Fruit fly (Drosophila melanogaster) whole organism, embryonic: ENCODE results near the gene serp.

Experiments
- ATbp ChIP-seq: fragments of 200-800 bp; sonication (Bioruptor generic); optimal IDR thresholded peaks from 2 replicates; lab custom pipeline; 2017; ENCODE audit warnings: missing biosample characterization, mild to moderate bottlenecking, missing genetic modification characterization, missing genetic modification reagents
- C15 ChIP-seq: fragments of 200-800 bp; sonication (Bioruptor generic); IDR thresholded peaks from 3 replicates; pipeline ENCODE4 v1.3.6; 2022; ENCODE audit warnings: missing biosample characterization, missing genetic modification characterization
- CG11085 ChIP-seq: fragments of 200-800 bp; sonication (Bioruptor generic); IDR thresholded peaks from 2 replicates; pipeline ENCODE4 v1.3.6; 2022; ENCODE audit warnings: missing biosample characterization, missing genetic modification characterization
- CG16815 ChIP-seq: fragments of 200-800 bp; sonication (Bioruptor generic); optimal IDR thresholded peaks from 3 replicates; lab custom pipeline; 2017; ENCODE audit warnings: missing biosample characterization, mild to moderate bottlenecking, missing genetic modification characterization
- CG17359 ChIP-seq: fragments of 200-800 bp; sonication (Bioruptor generic); optimal IDR thresholded peaks from 3 replicates; lab custom pipeline; 2018; ENCODE audit warnings: missing biosample characterization, mild to moderate bottlenecking, missing genetic modification characterization, moderate library complexity
- CG18011 ChIP-seq: fragments of 200-800 bp; sonication (Bioruptor generic); optimal IDR thresholded peaks from 2 replicates; lab custom pipeline; 2017; ENCODE audit warnings: missing biosample characterization, missing genetic modification characterization, mild to moderate bottlenecking, moderate library complexity, missing genotype
- CG2120 ChIP-seq: fragments of 200-800 bp; sonication (Bioruptor generic); optimal IDR thresholded peaks from 3 replicates; lab custom pipeline; 2016; ENCODE audit warnings: missing biosample characterization, missing genetic modification characterization
- CG2678 ChIP-seq: fragments of 200-800 bp; sonication (Bioruptor generic); optimal IDR thresholded peaks from 3 replicates; lab custom pipeline; 2019; ENCODE audit warnings: missing biosample characterization, mild to moderate bottlenecking, missing genetic modification characterization, moderate library complexity
- CG34422 ChIP-seq: fragments of 200-800 bp; sonication (Bioruptor generic); IDR thresholded peaks from 3 replicates; pipeline ENCODE4 v1.3.6; 2022; ENCODE audit warnings: missing biosample characterization, missing genetic modification characterization
- CG4328 ChIP-seq: fragments of 200-800 bp; sonication (Bioruptor generic); optimal IDR thresholded peaks from 3 replicates; lab custom pipeline; 2017; ENCODE audit warnings: missing biosample characterization, missing genetic modification reagents, missing genetic modification characterization
- CG4707 ChIP-seq: fragments of 200-800 bp; sonication (Bioruptor generic); optimal IDR thresholded peaks from 2 replicates; lab custom pipeline; 2018; ENCODE audit warnings: missing biosample characterization, mild to moderate bottlenecking, missing genetic modification characterization, moderate library complexity
- CG7987 ChIP-seq: fragments of 200-800 bp; sonication (Bioruptor generic); optimal IDR thresholded peaks from 2 replicates; lab custom pipeline; 2018; ENCODE audit warnings: missing biosample characterization, mild to moderate bottlenecking, missing genetic modification characterization, moderate library complexity
- CG8290 ChIP-seq, 3 experiments: fragments of 200-800 bp; sonication (Bioruptor generic); optimal IDR thresholded peaks; 2 replicates each; lab custom pipeline; 2016 to 2019; ENCODE audit warnings: missing biosample characterization in 3 of 3, missing genetic modification characterization in 3 of 3, mild to moderate bottlenecking in 2 of 3, moderate library complexity in 1 of 3
- CG8924 ChIP-seq: fragments of 200-800 bp; optimal IDR thresholded peaks from 3 replicates; lab custom pipeline; 2019; ENCODE audit warnings: missing biosample characterization, mild to moderate bottlenecking, missing genetic modification characterization, moderate library complexity
- Chrac-16 ChIP-seq: fragments of 200-800 bp; sonication (Bioruptor generic); optimal IDR thresholded peaks from 3 replicates; lab custom pipeline; 2016; ENCODE audit warnings: missing biosample characterization, missing genetic modification characterization
- Dbx ChIP-seq: fragments of 200-800 bp; sonication (Bioruptor generic); IDR thresholded peaks from 3 replicates; pipeline ENCODE4 v1.3.6; 2022; ENCODE audit warnings: missing biosample characterization, missing genetic modification characterization
- Drgx ChIP-seq: fragments of 200-800 bp; sonication (Bioruptor generic); IDR thresholded peaks from 2 replicates; pipeline ENCODE4 v1.3.6; 2022; ENCODE audit warnings: missing biosample characterization, missing genetic modification characterization
- E2f1 ChIP-seq: fragments of 200-800 bp; sonication (Bioruptor generic); IDR thresholded peaks from 2 replicates; pipeline ENCODE4 v1.3.6; 2022; ENCODE audit warnings: missing biosample characterization, missing genetic modification characterization
- E2f2 ChIP-seq: fragments of 200-800 bp; sonication (Bioruptor generic); IDR thresholded peaks from 2 replicates; pipeline ENCODE4 v1.3.6; 2022; ENCODE audit warnings: missing biosample characterization, missing genetic modification characterization
- Ets65A ChIP-seq: fragments of 200-800 bp; sonication (Bioruptor generic); peaks from one replicate; lab custom pipeline; 2016; ENCODE audit warnings: missing biosample characterization, missing genetic modification characterization
- Fer2 ChIP-seq: fragments of 200-800 bp; sonication (Bioruptor generic); optimal IDR thresholded peaks from 2 replicates; lab custom pipeline; 2018; ENCODE audit warnings: missing biosample characterization, mild to moderate bottlenecking, missing genetic modification characterization, moderate library complexity
- HLH4C ChIP-seq: fragments of 200-800 bp; sonication (Bioruptor generic); IDR thresholded peaks from 3 replicates; pipeline ENCODE4 v1.3.6; 2022; ENCODE audit warnings: missing biosample characterization, missing genetic modification characterization; ENCODE audit not compliant: partially characterized antibody
- Scr ChIP-seq: fragments of 200-800 bp; sonication (Bioruptor generic); IDR thresholded peaks from 2 replicates; pipeline ENCODE4 v1.3.6; 2022; ENCODE audit warnings: missing biosample characterization, missing genetic modification characterization; ENCODE audit not compliant: partially characterized antibody
- Sin3A ChIP-seq: fragments of >200 bp; optimal IDR thresholded peaks from 2 replicates; lab custom pipeline; 2018
- Sox102F ChIP-seq: fragments of 200-800 bp; sonication (Bioruptor generic); optimal IDR thresholded peaks from 2 replicates; lab custom pipeline; 2018; ENCODE audit warnings: missing biosample characterization, mild to moderate bottlenecking, missing genetic modification characterization, moderate library complexity
- da ChIP-seq: fragments of 200-800 bp; sonication (Bioruptor generic); optimal IDR thresholded peaks from 2 replicates; lab custom pipeline; 2016; ENCODE audit warnings: missing biosample characterization, missing genetic modification characterization
- dati ChIP-seq: fragments of 200-800 bp; sonication (Bioruptor generic); IDR thresholded peaks from 2 replicates; pipeline ENCODE4 v1.3.6; 2022; ENCODE audit warnings: missing biosample characterization, missing genetic modification characterization
- fd102C ChIP-seq: fragments of 200-800 bp; sonication (Bioruptor generic); optimal IDR thresholded peaks from 2 replicates; lab custom pipeline; 2018; ENCODE audit warnings: missing biosample characterization, mild to moderate bottlenecking, missing genetic modification characterization, moderate library complexity
- fu2 ChIP-seq: fragments of 200-800 bp; sonication (Bioruptor generic); optimal IDR thresholded peaks from 2 replicates; lab custom pipeline; 2016; ENCODE audit warnings: missing biosample characterization, missing genetic modification characterization
- gsb-n ChIP-seq: fragments of 200-800 bp; sonication (Bioruptor generic); optimal IDR thresholded peaks from 3 replicates; lab custom pipeline; 2018; ENCODE audit warnings: missing biosample characterization, mild to moderate bottlenecking, missing genetic modification characterization
- insv ChIP-seq, 2 experiments: fragments of 200-800 bp; sonication (Bioruptor generic); optimal IDR thresholded peaks; 3 replicates each; lab custom pipeline; 2016 to 2018; ENCODE audit warnings: missing biosample characterization in 2 of 2, missing genetic modification characterization in 2 of 2
- inv ChIP-seq: fragments of 200-800 bp; sonication (Bioruptor generic); IDR thresholded peaks from 2 replicates; pipeline ENCODE4 v1.3.6; 2022; ENCODE audit warnings: missing biosample characterization, missing genetic modification characterization; ENCODE audit not compliant: partially characterized antibody
- klu ChIP-seq: fragments of 200-800 bp; sonication (Bioruptor generic); IDR thresholded peaks from 2 replicates; pipeline ENCODE4 v1.3.6; 2022; ENCODE audit warnings: missing biosample characterization, missing genetic modification characterization
- mld ChIP-seq: fragments of 200-800 bp; sonication (Bioruptor generic); IDR thresholded peaks from 3 replicates; pipeline ENCODE4 v1.3.6; 2022; ENCODE audit warnings: missing biosample characterization, missing genetic modification characterization; ENCODE audit not compliant: partially characterized antibody
- nerfin-1 ChIP-seq: fragments of 200-800 bp; sonication (Bioruptor generic); optimal IDR thresholded peaks from 3 replicates; lab custom pipeline; 2019; ENCODE audit warnings: missing biosample characterization, mild to moderate bottlenecking, missing genetic modification characterization, moderate library complexity
- nmo ChIP-seq: fragments of 200-800 bp; sonication (Bioruptor generic); optimal IDR thresholded peaks from 2 replicates; lab custom pipeline; 2018; ENCODE audit warnings: missing biosample characterization, mild to moderate bottlenecking, missing genetic modification characterization, moderate library complexity
- org-1 ChIP-seq: fragments of 200-800 bp; sonication (Bioruptor generic); optimal IDR thresholded peaks from 2 replicates; lab custom pipeline; 2017; ENCODE audit warnings: missing biosample characterization, missing genetic modification characterization
- peb ChIP-seq: fragments of 200-800 bp; sonication (Bioruptor generic); IDR thresholded peaks from 2 replicates; pipeline ENCODE4 v1.3.6; 2022; ENCODE audit warnings: missing biosample characterization, missing genetic modification characterization
- pfk ChIP-seq: fragments of 200-800 bp; sonication (Bioruptor generic); optimal IDR thresholded peaks from 2 replicates; lab custom pipeline; 2018; ENCODE audit warnings: missing biosample characterization, mild to moderate bottlenecking, missing genetic modification characterization, moderate library complexity
- prd ChIP-seq, 3 experiments: fragments of >200 bp in 2 of 3; fragments of 200-800 bp in 1 of 3; sonication (Bioruptor generic) in 1 of 3; optimal IDR thresholded peaks in 2 of 3; IDR thresholded peaks in 1 of 3; 2 replicates in 2 of 3; 3 replicates in 1 of 3; pipeline versions ENCODE4 v1.3.6 to Lab custom; 2017 to 2022; ENCODE audit warnings: missing biosample characterization in 1 of 3, missing genetic modification characterization in 1 of 3
- psq ChIP-seq: fragments of 200-800 bp; sonication (Bioruptor generic); optimal IDR thresholded peaks from 2 replicates; lab custom pipeline; 2017; ENCODE audit warnings: missing biosample characterization, missing genetic modification characterization
- sens-2 ChIP-seq: fragments of 200-800 bp; sonication (Bioruptor generic); IDR thresholded peaks from 2 replicates; pipeline ENCODE4 v1.3.6; 2022; ENCODE audit warnings: missing biosample characterization, missing genetic modification characterization
- slp2 ChIP-seq: fragments of 200-800 bp; sonication (Bioruptor generic); optimal IDR thresholded peaks from 2 replicates; lab custom pipeline; 2016; ENCODE audit warnings: missing biosample characterization, missing genetic modification characterization
- stwl ChIP-seq: fragments of 200-800 bp; sonication (Bioruptor generic); optimal IDR thresholded peaks from 3 replicates; lab custom pipeline; 2018; ENCODE audit warnings: missing biosample characterization, mild to moderate bottlenecking, missing genetic modification characterization, moderate library complexity
- twi ChIP-seq: fragments of 200-800 bp; optimal IDR thresholded peaks from 2 replicates; lab custom pipeline; 2019; ENCODE audit warnings: missing biosample characterization, mild to moderate bottlenecking, missing genetic modification characterization, moderate library complexity
- tx ChIP-seq: fragments of 200-800 bp; sonication (Bioruptor generic); optimal IDR thresholded peaks from 2 replicates; lab custom pipeline; 2016; ENCODE audit warnings: missing biosample characterization, missing genetic modification characterization
- vvl ChIP-seq: fragments of 200-800 bp; sonication (Bioruptor generic); IDR thresholded peaks from 2 replicates; pipeline ENCODE4 v1.3.6; 2022; ENCODE audit warnings: missing biosample characterization, missing genetic modification characterization
- yki ChIP-seq: fragments of >200 bp; optimal IDR thresholded peaks from 3 replicates; lab custom pipeline; 2018
- zen2 ChIP-seq: fragments of 200-800 bp; sonication (Bioruptor generic); IDR thresholded peaks from 3 replicates; pipeline ENCODE4 v1.3.6; 2022; ENCODE audit warnings: missing biosample characterization, missing genetic modification characterization; ENCODE audit not compliant: partially characterized antibody

serp gene

DNA sequence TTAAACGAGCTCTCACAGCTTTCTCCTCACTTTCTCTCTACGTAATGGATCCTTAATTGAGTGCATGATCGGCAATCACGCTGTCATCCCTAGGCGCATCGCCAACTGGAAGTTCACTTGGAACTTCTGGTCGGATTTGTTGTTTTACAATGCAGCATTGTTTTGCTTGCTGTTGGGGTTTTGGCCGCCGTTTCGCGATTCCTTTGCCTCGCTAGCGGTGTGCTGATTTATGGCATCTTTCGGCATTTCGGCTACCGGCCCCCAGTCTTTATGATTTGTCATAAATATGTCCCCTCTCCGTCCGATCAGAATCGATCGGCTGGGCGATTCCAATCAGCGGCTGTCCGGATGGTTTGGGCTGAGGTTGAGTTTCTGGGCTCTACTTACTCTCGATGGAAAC is 44.9 kb downstream of the serp start:
- TF ChIP-seq Ets65A (GFP tag; lab: Kevin White, UChicago), result peak; percentile 53
- no peak for TF ChIP-seq Sox102F (GFP tag; lab: Kevin White, UChicago)
- peak in 1 of 2 experiments; percentile 70 for TF ChIP-seq insv (GFP tag; optimal IDR thresholded peaks at IDR 0.05; lab: Kevin White, UChicago)
- no peak for TF ChIP-seq Dbx (GFP tag; lab: Robert Waterston, UW)

dm6 chr3L:19655923-19656322 is 51.9 kb downstream of the serp start:
- TF ChIP-seq yki (no peak), tx (GFP tag; lab: Kevin White, UChicago) (no peak), C15 (GFP tag; lab: Robert Waterston, UW) (no peak), Scr (no peak), CG11085 (GFP tag; lab: Robert Waterston, UW) (no peak), slp2 (GFP tag; lab: Kevin White, UChicago) (no peak), CG2120 (peak; percentile 8), E2f2 (GFP tag; lab: Robert Waterston, UW) (peak; percentile 23; the same call in 1 of the 2 replicates), prd (optimal IDR thresholded peaks at IDR 0.05; lab: Kevin White, UChicago) (no peak), prd (GFP tag; IDR thresholded peaks at IDR 0.05; lab: Robert Waterston, UW) (peak; percentile 79), CG4707 (no peak), CG34422 (GFP tag; lab: Robert Waterston, UW) (peak; percentile 45; the same call in 1 of the 3 replicates), nmo (peak; percentile 59), vvl (GFP tag; lab: Robert Waterston, UW) (peak; percentile 80), peb (GFP tag; lab: Robert Waterston, UW) (peak; percentile 27; the same call in 1 of the 2 replicates), klu (GFP tag; lab: Robert Waterston, UW) (0 out of 2 replicates have a peak, but pooled peaks have one; percentile 34), Chrac-16 (peak; percentile 24), stwl (tag; lab: Kevin White, UChicago) (no peak), zen2 (GFP tag; lab: Robert Waterston, UW) (no peak), CG8924 (tag; lab: Kevin White, UChicago) (peak; percentile 63), Sin3A (no peak), CG8290 (GFP tag; optimal IDR thresholded peaks at IDR 0.05; lab: Kevin White, UChicago) (peak; percentile 11), CG8290 (tag; optimal IDR thresholded peaks at IDR 0.05; lab: Kevin White, UChicago) (no peak), org-1 (peak; percentile 47), Drgx (GFP tag; lab: Robert Waterston, UW) (no peak), CG2678 (tag; lab: Kevin White, UChicago) (peak; percentile 72), E2f1 (no peak), Fer2 (tag; lab: Kevin White, UChicago) (peak; percentile 22), nerfin-1 (tag; lab: Kevin White, UChicago) (peak; percentile 54), HLH4C (GFP tag; lab: Robert Waterston, UW) (no peak), pfk (GFP tag; lab: Kevin White, UChicago) (no peak), CG16815 (GFP tag; lab: Kevin White, UChicago) (no peak), psq (GFP tag; lab: Kevin White, UChicago) (no peak), inv (GFP tag; lab: Robert Waterston, UW) (no peak), sens-2 (no peak), fd102C (no peak), gsb-n (peak; percentile 35), mld (no peak), dati (GFP tag; lab: Robert Waterston, UW) (no peak), CG18011 (GFP tag; lab: Kevin White, UChicago) (no peak), fu2 (GFP tag; lab: Kevin White, UChicago) (no peak), twi (peak; percentile 42), CG7987 (GFP tag; lab: Kevin White, UChicago) (peak; percentile 27), CG17359 (tag; lab: Kevin White, UChicago) (peak; percentile 57), da (GFP tag; lab: Kevin White, UChicago) (no peak), ATbp (peak; percentile 63), CG4328 (GFP tag; lab: Kevin White, UChicago) (peak; percentile 33)
